Worm (Caenorhabditis elegans) whole organism, L2 larva: ENCODE results near the gene Y82E9BR.14.

Experiments
- C34F6.9 ChIP-seq: fragments of 150-350 bp; optimal IDR thresholded peaks from 2 replicates; lab custom pipeline; 2014; ENCODE audit warnings: missing biosample characterization, missing genetic modification characterization
- F13H6.1 ChIP-seq: sonication (generic microtip); optimal IDR thresholded peaks from 2 replicates; lab custom pipeline; 2016; ENCODE audit warnings: missing genetic modification characterization, missing compliant biosample characterization
- ama-1 ChIP-seq: fragments of 150-350 bp; optimal IDR thresholded peaks from 2 replicates; lab custom pipeline; 2018; ENCODE audit warnings: inconsistent platforms
- ceh-16 ChIP-seq: fragments of 150-350 bp; optimal IDR thresholded peaks from 2 replicates; lab custom pipeline; 2014; ENCODE audit warnings: missing biosample characterization, missing genetic modification characterization
- ceh-82 ChIP-seq: fragments of 150-350 bp; optimal IDR thresholded peaks from 2 replicates; lab custom pipeline; 2014; ENCODE audit warnings: missing biosample characterization, missing genetic modification characterization
- egl-27 ChIP-seq: sonication (generic microtip); optimal IDR thresholded peaks from 3 replicates; lab custom pipeline; 2017; ENCODE audit warnings: missing biosample characterization, missing genetic modification reagents, missing genetic modification characterization
- elt-1 ChIP-seq: fragments of 150-350 bp; optimal IDR thresholded peaks from 2 replicates; lab custom pipeline; 2014; ENCODE audit warnings: missing biosample characterization, missing genetic modification characterization
- elt-3 ChIP-seq: sonication (generic microtip); optimal IDR thresholded peaks from 2 replicates; lab custom pipeline; 2017; ENCODE audit warnings: missing biosample characterization, missing genetic modification characterization
- fos-1 ChIP-seq: fragments of 150-350 bp; optimal IDR thresholded peaks from 2 replicates; lab custom pipeline; 2014; ENCODE audit warnings: missing biosample characterization, missing genetic modification characterization
- lin-11 ChIP-seq: fragments of 150-350 bp; sonication (generic microtip); optimal IDR thresholded peaks from 2 replicates; lab custom pipeline; 2014; ENCODE audit warnings: missing biosample characterization, missing genetic modification characterization, inconsistent platforms, mixed read lengths
- lsy-2 ChIP-seq, 2 experiments: fragments of 150-350 bp in 1 of 2; sonication (generic microtip) in 1 of 2; optimal IDR thresholded peaks; 2 replicates each; lab custom pipeline; 2014 to 2017; ENCODE audit warnings: missing biosample characterization in 2 of 2, missing genetic modification characterization in 2 of 2
- mab-5 ChIP-seq: fragments of 150-350 bp; optimal IDR thresholded peaks from 2 replicates; lab custom pipeline; 2014; ENCODE audit warnings: missing biosample characterization, missing genetic modification characterization
- mbf-1 ChIP-seq: sonication (generic microtip); optimal IDR thresholded peaks from 2 replicates; lab custom pipeline; 2017; ENCODE audit warnings: missing biosample characterization, missing genetic modification characterization
- nhr-10 ChIP-seq: sonication (generic microtip); optimal IDR thresholded peaks from 2 replicates; lab custom pipeline; 2017; ENCODE audit warnings: missing biosample characterization, missing genetic modification characterization
- nhr-11 ChIP-seq: fragments of 150-350 bp; optimal IDR thresholded peaks from 2 replicates; lab custom pipeline; 2014; ENCODE audit warnings: missing biosample characterization, missing genetic modification characterization
- nhr-12 ChIP-seq: fragments of 150-350 bp; optimal IDR thresholded peaks from 2 replicates; lab custom pipeline; 2014; ENCODE audit warnings: missing biosample characterization, missing genetic modification characterization
- nhr-129 ChIP-seq: fragments of 150-350 bp; optimal IDR thresholded peaks from 2 replicates; lab custom pipeline; 2014; ENCODE audit warnings: missing biosample characterization, missing genetic modification characterization
- nhr-21 ChIP-seq: fragments of 150-350 bp; optimal IDR thresholded peaks from 2 replicates; lab custom pipeline; 2014; ENCODE audit warnings: missing biosample characterization, missing genetic modification characterization
- nhr-23 ChIP-seq: fragments of 150-350 bp; optimal IDR thresholded peaks from 2 replicates; lab custom pipeline; 2014; ENCODE audit warnings: missing biosample characterization, missing genetic modification reagents, missing genetic modification characterization
- nhr-6 ChIP-seq: fragments of 150-350 bp; optimal IDR thresholded peaks from 2 replicates; lab custom pipeline; 2014; ENCODE audit warnings: missing biosample characterization, missing genetic modification characterization
- nhr-77 ChIP-seq: fragments of 150-350 bp; optimal IDR thresholded peaks from 2 replicates; lab custom pipeline; 2014; ENCODE audit warnings: missing biosample characterization, missing genetic modification characterization
- peb-1 ChIP-seq: fragments of 150-350 bp; optimal IDR thresholded peaks from 2 replicates; lab custom pipeline; 2014; ENCODE audit warnings: missing biosample characterization, missing genetic modification characterization
- skn-1 ChIP-seq: sonication (generic microtip); optimal IDR thresholded peaks from 2 replicates; lab custom pipeline; 2017; ENCODE audit warnings: missing biosample characterization, missing genetic modification characterization
- sma-9 ChIP-seq, 2 experiments: fragments of 150-350 bp in 1 of 2; sonication (generic microtip) in 1 of 2; optimal IDR thresholded peaks; 2 replicates each; lab custom pipeline; 2014 to 2016; ENCODE audit warnings: missing genetic modification characterization in 2 of 2, mild to moderate bottlenecking in 1 of 2, missing biosample characterization in 1 of 2, missing compliant biosample characterization in 1 of 2, missing genetic modification reagents in 1 of 2, moderate library complexity in 1 of 2
- snpc-4 ChIP-seq: fragments of 150-350 bp; optimal IDR thresholded peaks from 2 replicates; lab custom pipeline; 2014; ENCODE audit warnings: missing biosample characterization, missing genetic modification characterization
- unc-55 ChIP-seq: fragments of 150-350 bp; sonication (generic microtip); optimal IDR thresholded peaks from 3 replicates; lab custom pipeline; 2014; ENCODE audit warnings: missing biosample characterization, missing genetic modification reagents, missing genetic modification characterization
- unc-62 ChIP-seq: fragments of 150-350 bp; optimal IDR thresholded peaks from 2 replicates; lab custom pipeline; 2014; ENCODE audit warnings: missing biosample characterization, missing genetic modification reagents, missing genetic modification characterization

The Y82E9BR.14 gene

ce11 chrIII:1417090-1417489, 3.2 kb upstream of the Y82E9BR.14 start, which contains the start of gene elc-1:
TSS of gene elc-1 (minus strand) at chrIII:1417190.
- no peak for TF ChIP-seq mbf-1 (tag; lab: Kevin White, UChicago)
- TF ChIP-seq elt-1 (tag; lab: Kevin White, UChicago): no peak
- no peak for TF ChIP-seq unc-55
- no peak for TF ChIP-seq nhr-77 (tag; lab: Kevin White, UChicago)
- no peak for TF ChIP-seq unc-62
- TF ChIP-seq skn-1 (tag; lab: Kevin White, UChicago): no peak
- no peak for TF ChIP-seq sma-9 (GFP tag; optimal IDR thresholded peaks at IDR 0.05; lab: Kevin White, UChicago)
- no peak for TF ChIP-seq sma-9 (tag; optimal IDR thresholded peaks at IDR 0.05; lab: Kevin White, UChicago)
- TF ChIP-seq nhr-11 (tag; lab: Kevin White, UChicago): no peak
- no peak for TF ChIP-seq elt-3
- TF ChIP-seq nhr-21 (tag; lab: Kevin White, UChicago): no peak
- TF ChIP-seq ceh-16 (tag; lab: Kevin White, UChicago): no peak

ce11 chrIII:1416571-1416970, 2.7 kb upstream of the Y82E9BR.14 start:
- TF ChIP-seq lsy-2 (tag; optimal IDR thresholded peaks at IDR 0.05; lab: Kevin White, UChicago): no peak
- TF ChIP-seq peb-1 (tag; lab: Kevin White, UChicago): no peak
- TF ChIP-seq fos-1: no peak

ce11 chrIII:1413125-1413837, 635 bp downstream of the Y82E9BR.14 start:
- TF ChIP-seq nhr-12 (tag; lab: Kevin White, UChicago): no peak

ce11 chrIII:1409139-1409538, 4.8 kb downstream of the Y82E9BR.14 start, which contains the start of gene Y82E9BR.22:
TSS of gene Y82E9BR.22 (minus strand) at chrIII:1409239.
- TF ChIP-seq elt-3 (no peak), nhr-23 (tag; lab: Kevin White, UChicago) (no peak), fos-1 (no peak), lin-11 (no peak)

ce11 chrIII:1403108-1403507, 10.8 kb downstream of the Y82E9BR.14 start, which contains the start of gene pals-18:
TSS of gene pals-18 (plus strand) at chrIII:1403408.
- TF ChIP-seq egl-27 (no peak), unc-62 (no peak), sma-9 (GFP tag; optimal IDR thresholded peaks at IDR 0.05; lab: Kevin White, UChicago) (no peak), sma-9 (tag; optimal IDR thresholded peaks at IDR 0.05; lab: Kevin White, UChicago) (no peak), ceh-82 (tag; lab: Kevin White, UChicago) (no peak), nhr-10 (tag; lab: Kevin White, UChicago) (no peak)

ce11 chrIII:1401497-1401990, 12.4 kb downstream of the Y82E9BR.14 start, which contains the start of gene pals-19:
TSS of gene pals-19 (plus strand) at chrIII:1401940.
- TF ChIP-seq nhr-23 (tag; lab: Kevin White, UChicago) (no peak), fos-1 (peak; percentile 82)

- TF ChIP-seq egl-27 (no peak), C34F6.9 (tag; lab: Kevin White, UChicago) (no peak), lin-11 (no peak), mab-5 (tag; lab: Kevin White, UChicago) (no peak), nhr-23 (tag; lab: Kevin White, UChicago) (no peak), lsy-2 (tag; optimal IDR thresholded peaks at IDR 0.05; lab: Kevin White, UChicago) (no peak), fos-1 (no peak), F13H6.1 (no peak), nhr-10 (tag; lab: Kevin White, UChicago) (no peak), snpc-4 (tag; lab: Kevin White, UChicago) (no peak), ama-1 (lab: Kevin White, UChicago) (no peak), nhr-6 (no peak), ceh-82 (tag; lab: Kevin White, UChicago) (no peak), nhr-129 (tag; lab: Kevin White, UChicago) (no peak)
Observed at ce11 chrIII:1399670-1400069, 14.2 kb downstream of the Y82E9BR.14 start, which contains the start of gene pals-16. TSS of gene pals-16 (plus strand) at chrIII:1399970.
